Worm (Caenorhabditis elegans) whole organism, late embryonic: ENCODE results near the gene fbxa-79.

ENCODE experiments used
- ceh-6 ChIP-seq: fragments of 200-800 bp; sonication (Bioruptor generic); optimal IDR thresholded peaks from 2 replicates; lab custom pipeline; 2018; ENCODE audit warnings: mild to moderate bottlenecking, missing genetic modification characterization, missing compliant biosample characterization
- dve-1 ChIP-seq: sonication (generic microtip); optimal IDR thresholded peaks from 2 replicates; lab custom pipeline; 2017; ENCODE audit warnings: antibody characterized with exemption, mild to moderate bottlenecking, missing genetic modification characterization, missing compliant biosample characterization
- ets-4 ChIP-seq: sonication (generic microtip); optimal IDR thresholded peaks from 2 replicates; lab custom pipeline; 2016; ENCODE audit warnings: missing genetic modification characterization, missing compliant biosample characterization
- lin-11 ChIP-seq: fragments of 200-800 bp; sonication (Bioruptor generic); optimal IDR thresholded peaks from 2 replicates; lab custom pipeline; 2018; ENCODE audit warnings: mild to moderate bottlenecking, missing genetic modification characterization, missing compliant biosample characterization

ce11 chrIII:1331894-1332293 is 23.8 kb upstream of the fbxa-79 start, which contains the start of gene Y82E9BL.19:
- TF ChIP-seq dve-1 (tag; lab: Kevin White, UChicago) (no peak), lin-11 (no peak), ets-4 (no peak), ceh-6 (GFP tag; lab: Kevin White, UChicago) (no peak)
